Worm (Caenorhabditis elegans): Measurements from ENCODE around the gene F19G12.11.
A peak's percentile ranks its signal among the peaks of the same experiment; 100 is the strongest.

F19G12.11 gene

DNA sequence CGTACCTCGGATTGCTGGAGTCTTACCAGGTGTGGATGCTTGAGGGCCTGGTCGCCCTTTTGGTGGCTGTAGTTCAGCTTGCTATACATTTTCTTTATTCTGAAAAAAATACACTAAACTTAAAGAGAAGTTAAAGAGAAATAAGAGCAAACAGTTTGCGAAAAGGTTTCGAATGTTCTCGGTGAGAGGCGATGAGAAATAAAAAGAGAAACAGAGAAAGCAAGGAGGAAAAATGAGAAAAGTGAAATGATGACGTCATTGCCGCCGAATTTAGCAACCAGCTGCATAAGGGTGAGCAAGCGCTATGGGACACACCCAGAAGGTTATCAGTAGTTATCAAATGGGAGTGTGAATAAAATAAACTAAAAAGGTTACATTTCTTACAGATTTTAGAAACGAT lies 27.4 kb upstream of the F19G12.11 start, which contains the start of gene cebp-1 (continued):
- TF ChIP-seq daf-16 (GFP tag; optimal IDR thresholded peaks at IDR 0.05) = no peak
- peak; percentile 67 for TF ChIP-seq daf-16 (tag; optimal IDR thresholded peaks at IDR 0.05)
- no peak for TF ChIP-seq hmg-1.1 (GFP tag; IDR thresholded peaks at IDR 0.05)
- TF ChIP-seq hlh-30 (tag; optimal IDR thresholded peaks at IDR 0.05; ENCODE audit: insufficient read depth) = peak; percentile 38
- TF ChIP-seq ztf-7 (tag; optimal IDR thresholded peaks at IDR 0.05) = no peak
- no peak for TF ChIP-seq mdl-1 (tag; optimal IDR thresholded peaks at IDR 0.05)
- no peak for TF ChIP-seq nhr-111 (GFP tag; optimal IDR thresholded peaks at IDR 0.05)
- TF ChIP-seq skn-1 (tag; optimal IDR thresholded peaks at IDR 0.05) = no peak
- TF ChIP-seq sdz-12 (GFP tag; optimal IDR thresholded peaks at IDR 0.05) = no peak
- no peak for TF ChIP-seq ceh-20 (GFP tag; IDR thresholded peaks at IDR 0.05)
- TF ChIP-seq madf-9 (GFP tag; conservative IDR thresholded peaks at IDR 0.05) = no peak
- no peak for TF ChIP-seq lin-13 (GFP tag; optimal IDR thresholded peaks at IDR 0.05)
- no peak for TF ChIP-seq nhr-10 (tag; optimal IDR thresholded peaks at IDR 0.05)
- TF ChIP-seq daf-8 (GFP tag; IDR thresholded peaks at IDR 0.05) = no peak
- no peak for TF ChIP-seq lin-1 (GFP tag; IDR thresholded peaks at IDR 0.05)
- peak in 1 of 2 experiments; percentile 9 for TF ChIP-seq lsy-2 (tag; optimal IDR thresholded peaks at IDR 0.05)

- TF ChIP-seq egl-43 (GFP tag; IDR thresholded peaks at IDR 0.05) (peak; percentile 5; the same call in 1 of the 2 replicates), ama-1 (optimal IDR thresholded peaks at IDR 0.05) (peak; percentile 7), lsy-2 (tag; optimal IDR thresholded peaks at IDR 0.05) (peak in 1 of 2 experiments; percentile 43), zip-11 (GFP tag; IDR thresholded peaks at IDR 0.05) (no peak), unc-130 (GFP tag; optimal IDR thresholded peaks at IDR 0.05) (no peak), mes-2 (tag; optimal IDR thresholded peaks at IDR 0.05; ENCODE audit: poor library complexity, severe bottlenecking) (no peak), spr-3 (GFP tag; optimal IDR thresholded peaks at IDR 0.05) (peak; percentile 12), T26A8.4 (GFP tag; IDR thresholded peaks at IDR 0.05) (peak; percentile 22), nhr-237 (tag; optimal IDR thresholded peaks at IDR 0.05) (no peak), hif-1 (tag; optimal IDR thresholded peaks at IDR 0.05) (peak in 1 of 2 experiments; percentile 6), duxl-1 (tag; optimal IDR thresholded peaks at IDR 0.05; ENCODE audit: poor library complexity) (peak; percentile 29), Y105C5A.15 (GFP tag; IDR thresholded peaks at IDR 0.05) (no peak), D1046.2 (GFP tag; IDR thresholded peaks at IDR 0.05) (0 out of 2 replicates have a peak, but pooled peaks have one; percentile 35), F44E2.7 (GFP tag; IDR thresholded peaks at IDR 0.05) (0 out of 2 replicates have a peak, but pooled peaks have one; percentile 40), daf-19 (GFP tag; conservative IDR thresholded peaks at IDR 0.05) (0 out of 2 replicates have a peak, but pooled peaks have one; percentile 73), lim-7 (GFP tag; IDR thresholded peaks at IDR 0.05) (no peak; the same call in 1 of the 2 replicates), arid-1 (GFP tag; conservative IDR thresholded peaks at IDR 0.05) (peak; percentile 51; the same call in 1 of the 2 replicates), sdz-12 (GFP tag; optimal IDR thresholded peaks at IDR 0.05) (peak; percentile 22), mep-1 (tag; optimal IDR thresholded peaks at IDR 0.05) (peak; percentile 36), pha-4 (GFP tag; IDR thresholded peaks at IDR 0.05) (peak; percentile 7; the same call in 1 of the 2 replicates), pha-4 (tag; optimal IDR thresholded peaks at IDR 0.05) (no peak), aha-1 (tag) (peak; percentile 75)
Measured at ce11 chrX:1451816-1452602, 25.7 kb upstream of the F19G12.11 start.

DNA sequence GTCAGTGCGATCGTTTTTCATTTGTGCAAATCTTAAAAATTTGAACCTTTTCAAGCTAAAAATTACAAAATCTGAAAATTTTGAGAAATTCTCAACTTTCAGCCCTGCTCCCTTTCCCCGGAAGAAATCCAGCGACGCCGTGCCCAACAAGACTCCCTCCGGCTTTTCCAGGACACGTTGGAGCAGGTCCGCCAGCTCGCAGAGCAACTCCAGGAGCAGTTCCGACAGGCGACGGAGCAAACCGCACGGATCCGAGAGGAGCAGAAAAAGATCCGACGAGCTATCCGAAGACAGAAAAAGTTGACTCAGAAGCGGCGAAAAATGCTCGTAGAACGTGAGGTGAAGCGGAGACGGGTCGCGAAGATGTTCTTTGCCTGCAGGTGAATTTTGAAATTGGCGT lies 24.9 kb upstream of the F19G12.11 start:
- TF ChIP-seq ceh-32 (tag; optimal IDR thresholded peaks at IDR 0.05; ENCODE audit: poor library complexity) = no peak
- no peak for TF ChIP-seq lir-3 (tag; optimal IDR thresholded peaks at IDR 0.05)
- TF ChIP-seq set-16 (GFP tag; IDR thresholded peaks at IDR 0.05) = peak; percentile 93
- no peak for TF ChIP-seq R02D3.7 (tag; optimal IDR thresholded peaks at IDR 0.05)
